Worm (Caenorhabditis elegans): ENCODE measurements around the gene gpa-12.

Gene gpa-12

ce11 chrX:9206731-9207130 is 36.6 kb upstream of the gpa-12 start:
- TF ChIP-seq bed-1 (GFP tag; IDR thresholded peaks at IDR 0.05): no peak
- no peak for TF ChIP-seq ztf-25 (GFP tag; IDR thresholded peaks at IDR 0.05)
- TF ChIP-seq sea-2 (GFP tag; IDR thresholded peaks at IDR 0.05): no peak
- TF ChIP-seq madf-6 (GFP tag; IDR thresholded peaks at IDR 0.05): no peak
- TF ChIP-seq lin-54 (GFP tag; optimal IDR thresholded peaks at IDR 0.05): no peak
- TF ChIP-seq attf-5 (GFP tag; optimal IDR thresholded peaks at IDR 0.05): no peak

ce11 chrX:9208492-9208891 is 34.9 kb upstream of the gpa-12 start:
- TF ChIP-seq unc-62 (GFP tag; optimal IDR thresholded peaks at IDR 0.05): no peak
- TF ChIP-seq Y79H2A.3 (GFP tag; conservative IDR thresholded peaks at IDR 0.05): no peak
- no peak for TF ChIP-seq xnd-1 (tag; optimal IDR thresholded peaks at IDR 0.05)
- TF ChIP-seq nhr-80 (tag; optimal IDR thresholded peaks at IDR 0.05): peak; percentile 30

- no peak for TF ChIP-seq ceh-100 (GFP tag; IDR thresholded peaks at IDR 0.05)
- TF ChIP-seq B0336.3 (GFP tag; IDR thresholded peaks at IDR 0.05): no peak
- TF ChIP-seq F52B5.7 (tag; optimal IDR thresholded peaks at IDR 0.05): no peak
- TF ChIP-seq tbx-9 (tag; optimal IDR thresholded peaks at IDR 0.05; ENCODE audit: borderline replicate concordance): no peak
- TF ChIP-seq somi-1 (GFP tag; optimal IDR thresholded peaks at IDR 0.05): no peak
- no peak for TF ChIP-seq T26A5.8 (tag; optimal IDR thresholded peaks at IDR 0.05)
- no peak for TF ChIP-seq die-1 (tag; optimal IDR thresholded peaks at IDR 0.05)
- no peak for TF ChIP-seq madf-3 (GFP tag; IDR thresholded peaks at IDR 0.05)
- no peak for TF ChIP-seq zim-3 (tag; optimal IDR thresholded peaks at IDR 0.05)
- TF ChIP-seq ztf-26 (tag; optimal IDR thresholded peaks at IDR 0.05): no peak
- no peak for TF ChIP-seq B0261.1 (tag; optimal IDR thresholded peaks at IDR 0.05)
- TF ChIP-seq snpc-1.1 (tag; optimal IDR thresholded peaks at IDR 0.05; ENCODE audit: insufficient read depth): no peak
- no peak for TF ChIP-seq unc-130 (GFP tag; optimal IDR thresholded peaks at IDR 0.05)
- no peak for TF ChIP-seq attf-5 (GFP tag; optimal IDR thresholded peaks at IDR 0.05)
- no peak for TF ChIP-seq attf-3 (GFP tag; conservative IDR thresholded peaks at IDR 0.05)
- TF ChIP-seq ztf-18 (tag; optimal IDR thresholded peaks at IDR 0.05): no peak
- TF ChIP-seq lsl-1 (GFP tag; optimal IDR thresholded peaks at IDR 0.05): no peak
Observed at ce11 chrX:9208933-9209332, 34.4 kb upstream of the gpa-12 start.

ce11 chrX:9210086-9210485 is 33.3 kb upstream of the gpa-12 start:
- TF ChIP-seq nhr-80 (tag; optimal IDR thresholded peaks at IDR 0.05) (peak; percentile 73), Y79H2A.3 (GFP tag; conservative IDR thresholded peaks at IDR 0.05) (no peak), athp-1 (tag; optimal IDR thresholded peaks at IDR 0.05) (no peak), B0261.1 (tag; optimal IDR thresholded peaks at IDR 0.05) (no peak)

- TF ChIP-seq ama-1 (optimal IDR thresholded peaks at IDR 0.05): no peak
- TF ChIP-seq ama-1 (GFP tag; optimal IDR thresholded peaks at IDR 0.05): no peak
- peak; percentile 15 to 27 for TF ChIP-seq let-607 (tag; optimal IDR thresholded peaks at IDR 0.05)
- no peak for TF ChIP-seq ztf-28 (GFP tag; IDR thresholded peaks at IDR 0.05)
- TF ChIP-seq nhr-80 (tag; optimal IDR thresholded peaks at IDR 0.05): peak; percentile 82
- no peak for TF ChIP-seq F52B5.7 (tag; optimal IDR thresholded peaks at IDR 0.05)
- TF ChIP-seq unc-62 (GFP tag; optimal IDR thresholded peaks at IDR 0.05): no peak
- TF ChIP-seq ceh-79 (tag; optimal IDR thresholded peaks at IDR 0.05): no peak
- no peak for TF ChIP-seq dox-1 (GFP tag; IDR thresholded peaks at IDR 0.05)
- TF ChIP-seq rcor-1 (GFP tag; IDR thresholded peaks at IDR 0.05): no peak
- no peak for TF ChIP-seq T07F8.4 (tag; optimal IDR thresholded peaks at IDR 0.05)
- TF ChIP-seq cebp-2 (GFP tag; IDR thresholded peaks at IDR 0.05): no peak
Observed at ce11 chrX:9212675-9213074, 30.7 kb upstream of the gpa-12 start.

Data from whole organism, young adult.